Worm (Caenorhabditis elegans): ENCODE measurements around the gene mboa-2.

ce11 chrV:11083691-11084090, 38.6 kb downstream of the mboa-2 start:
- TF ChIP-seq ceh-16 (tag; optimal IDR thresholded peaks at IDR 0.05) (no peak), nhr-77 (tag; optimal IDR thresholded peaks at IDR 0.05) (no peak), egl-27 (tag; optimal IDR thresholded peaks at IDR 0.05) (no peak), alr-1 (tag; optimal IDR thresholded peaks at IDR 0.05) (no peak), unc-62 (GFP tag; optimal IDR thresholded peaks at IDR 0.05) (no peak)

Data from whole organism, L2 larva.